Worm (Caenorhabditis elegans) whole organism, young adult: Measurements from ENCODE around the gene C08E8.1.

Source experiments
- B0261.1 ChIP-seq: sonication (generic microtip); optimal IDR thresholded peaks from 2 replicates; lab custom pipeline; 2016; ENCODE audit warnings: mild to moderate bottlenecking, missing genetic modification characterization, moderate library complexity, missing compliant biosample characterization
- F33H1.4 ChIP-seq: fragments of 200-800 bp; sonication (Bioruptor generic); IDR thresholded peaks from 2 replicates; pipeline ENCODE4 v1.3.6; 2022; ENCODE audit warnings: missing genetic modification reagents, missing genetic modification characterization, missing compliant biosample characterization
- K12H6.12 ChIP-seq: fragments of 200-800 bp; sonication (Bioruptor generic); optimal IDR thresholded peaks from 2 replicates; lab custom pipeline; 2018; ENCODE audit warnings: mild to moderate bottlenecking, missing genetic modification characterization, missing compliant biosample characterization
- T07F8.4 ChIP-seq: sonication (generic microtip); optimal IDR thresholded peaks from 2 replicates; lab custom pipeline; 2016; ENCODE audit warnings: mild to moderate bottlenecking, missing genetic modification characterization, moderate library complexity, missing compliant biosample characterization
- Y56A3A.18 ChIP-seq: fragments of 200-800 bp; sonication (Bioruptor generic); IDR thresholded peaks from 2 replicates; pipeline ENCODE4 v1.3.6; 2022; ENCODE audit warnings: missing genetic modification reagents, missing genetic modification characterization, missing compliant biosample characterization
- Y67H2A.10 ChIP-seq: fragments of 200-800 bp; sonication (Bioruptor generic); conservative IDR thresholded peaks from 2 replicates; pipeline ENCODE4 v1.3.6; 2022; ENCODE audit warnings: missing genetic modification reagents, missing genetic modification characterization, missing compliant biosample characterization
- akir-1 ChIP-seq: fragments of 200-800 bp; sonication (Bioruptor generic); optimal IDR thresholded peaks from 2 replicates; lab custom pipeline; 2018; ENCODE audit warnings: mild to moderate bottlenecking, missing genetic modification characterization, moderate library complexity, missing compliant biosample characterization
- aptf-2 ChIP-seq: fragments of 200-800 bp; sonication (Bioruptor generic); conservative IDR thresholded peaks from 2 replicates; pipeline ENCODE4 v1.3.6; 2022; ENCODE audit warnings: missing genetic modification reagents, missing genetic modification characterization, missing compliant biosample characterization
- aptf-3 ChIP-seq: fragments of 200-800 bp; sonication (Bioruptor generic); IDR thresholded peaks from 2 replicates; pipeline ENCODE4 v1.3.6; 2022; ENCODE audit warnings: missing genetic modification characterization, missing compliant biosample characterization
- attf-5 ChIP-seq: fragments of 200-800 bp; sonication (Bioruptor generic); optimal IDR thresholded peaks from 2 replicates; lab custom pipeline; 2018; ENCODE audit warnings: mild to moderate bottlenecking, missing genetic modification characterization, missing compliant biosample characterization
- cebp-1 ChIP-seq, 2 experiments: fragments of 200-800 bp in 1 of 2; sonication (Bioruptor generic) in 1 of 2; sonication (generic microtip) in 1 of 2; IDR thresholded peaks in 1 of 2; optimal IDR thresholded peaks in 1 of 2; 2 replicates each; pipeline versions ENCODE4 v1.3.6 to Lab custom; 2017 to 2022; ENCODE audit warnings: missing compliant biosample characterization in 2 of 2, missing genetic modification characterization in 2 of 2, mild to moderate bottlenecking in 1 of 2, missing genetic modification reagents in 1 of 2, moderate library complexity in 1 of 2
- ceh-27 ChIP-seq: fragments of 200-800 bp; sonication (Bioruptor generic); optimal IDR thresholded peaks from 2 replicates; lab custom pipeline; 2018; ENCODE audit warnings: mild to moderate bottlenecking, missing genetic modification characterization, moderate library complexity, missing compliant biosample characterization
- ceh-91 ChIP-seq: fragments of 200-800 bp; sonication (Bioruptor generic); IDR thresholded peaks from 2 replicates; pipeline ENCODE4 v1.3.6; 2022; ENCODE audit warnings: missing genetic modification reagents, missing genetic modification characterization, missing compliant biosample characterization
- egrh-3 ChIP-seq: fragments of 200-800 bp; sonication (Bioruptor generic); IDR thresholded peaks from 2 replicates; pipeline ENCODE4 v1.3.6; 2022; ENCODE audit warnings: missing genetic modification reagents, missing genetic modification characterization, missing compliant biosample characterization
- fkh-3 ChIP-seq: sonication (generic microtip); optimal IDR thresholded peaks from 2 replicates; lab custom pipeline; 2016; ENCODE audit warnings: mild to moderate bottlenecking, missing genetic modification characterization, missing compliant biosample characterization
- him-1 ChIP-seq: sonication (generic microtip); optimal IDR thresholded peaks from 2 replicates; lab custom pipeline; 2016; ENCODE audit warnings: missing genotype, missing genetic modification reagents, missing genetic modification characterization, missing compliant biosample characterization
- hlh-26 ChIP-seq: fragments of 200-800 bp; sonication (Bioruptor generic); conservative IDR thresholded peaks from 2 replicates; pipeline ENCODE4 v1.3.6; 2022; ENCODE audit warnings: missing genetic modification reagents, missing genetic modification characterization, missing compliant biosample characterization
- lag-1 ChIP-seq: fragments of 200-800 bp; sonication (Bioruptor generic); IDR thresholded peaks from 2 replicates; pipeline ENCODE4 v1.3.6; 2022; ENCODE audit warnings: missing genetic modification reagents, missing genetic modification characterization, missing compliant biosample characterization
- lin-40 ChIP-seq: sonication (generic microtip); optimal IDR thresholded peaks from 2 replicates; lab custom pipeline; 2016; ENCODE audit warnings: missing genetic modification characterization, mild to moderate bottlenecking, missing compliant biosample characterization, missing genotype, missing genetic modification reagents
- lsl-1 ChIP-seq: fragments of 200-800 bp; sonication (Bioruptor generic); optimal IDR thresholded peaks from 2 replicates; lab custom pipeline; 2018; ENCODE audit warnings: mild to moderate bottlenecking, missing genetic modification characterization, moderate library complexity, missing compliant biosample characterization
- madf-10 ChIP-seq: sonication (generic microtip); optimal IDR thresholded peaks from 2 replicates; lab custom pipeline; 2016; ENCODE audit warnings: mild to moderate bottlenecking, missing genetic modification characterization, missing compliant biosample characterization
- mcd-1 ChIP-seq: fragments of 200-800 bp; sonication (Bioruptor generic); IDR thresholded peaks from 2 replicates; pipeline ENCODE4 v1.3.6; 2022; ENCODE audit warnings: missing genetic modification reagents, missing genetic modification characterization, missing compliant biosample characterization
- mel-28 ChIP-seq: sonication (generic microtip); optimal IDR thresholded peaks from 2 replicates; lab custom pipeline; 2016; ENCODE audit warnings: borderline replicate concordance, mild to moderate bottlenecking, missing genetic modification characterization, missing compliant biosample characterization
- nfya-1 ChIP-seq: sonication (generic microtip); optimal IDR thresholded peaks from 2 replicates; lab custom pipeline; 2017; ENCODE audit warnings: antibody characterized with exemption, missing compliant biosample characterization, missing genetic modification characterization, borderline replicate concordance; ENCODE audit not compliant: insufficient read depth
- nhr-120 ChIP-seq: fragments of 200-800 bp; sonication (Bioruptor generic); IDR thresholded peaks from 2 replicates; pipeline ENCODE4 v1.3.6; 2022; ENCODE audit warnings: missing genetic modification characterization, missing compliant biosample characterization
- nhr-90 ChIP-seq: sonication (generic microtip); optimal IDR thresholded peaks from 2 replicates; lab custom pipeline; 2016; ENCODE audit warnings: missing genotype, mild to moderate bottlenecking, missing genetic modification characterization, missing compliant biosample characterization
- rpc-1 ChIP-seq, 2 experiments: fragments of 150-350 bp in 1 of 2; sonication (generic microtip) in 1 of 2; optimal IDR thresholded peaks; 2 replicates each; lab custom pipeline; 2014 to 2018; ENCODE audit warnings: missing biosample characterization in 1 of 2, missing genetic modification characterization in 1 of 2, missing genetic modification reagents in 1 of 2, missing genotype in 1 of 2
- sdz-38 ChIP-seq: sonication (generic microtip); optimal IDR thresholded peaks from 2 replicates; lab custom pipeline; 2016; ENCODE audit warnings: missing genotype, missing genetic modification characterization, missing compliant biosample characterization
- snpc-3.4 ChIP-seq: sonication (generic microtip); optimal IDR thresholded peaks from 2 replicates; lab custom pipeline; 2017; ENCODE audit warnings: missing genetic modification characterization, mild to moderate bottlenecking, missing compliant biosample characterization, antibody characterized with exemption, moderate library complexity, missing genotype, missing genetic modification reagents
- tbp1 ChIP-seq: fragments of 200-800 bp; sonication (Bioruptor generic); optimal IDR thresholded peaks from 2 replicates; lab custom pipeline; 2018; ENCODE audit warnings: mild to moderate bottlenecking, missing genetic modification characterization, missing compliant biosample characterization
- tlf-1 ChIP-seq: fragments of 200-800 bp; sonication (Bioruptor generic); optimal IDR thresholded peaks from 2 replicates; lab custom pipeline; 2018; ENCODE audit warnings: mild to moderate bottlenecking, missing genetic modification characterization, missing compliant biosample characterization
- ztf-26 ChIP-seq: sonication (generic microtip); optimal IDR thresholded peaks from 2 replicates; lab custom pipeline; 2017; ENCODE audit warnings: missing genetic modification characterization, missing compliant biosample characterization
- ztf-3 ChIP-seq: fragments of 200-800 bp; sonication (Bioruptor generic); optimal IDR thresholded peaks from 2 replicates; lab custom pipeline; 2018; ENCODE audit warnings: mild to moderate bottlenecking, missing genetic modification characterization, missing compliant biosample characterization

C08E8.1 gene

ce11 chrV:18371579-18371978, 9.3 kb upstream of the C08E8.1 start, which contains the start of gene C08E8.4:
TSS of gene C08E8.4 (plus strand) at chrV:18371846.
- TF ChIP-seq cebp-1 (GFP tag; IDR thresholded peaks at IDR 0.05; lab: Robert Waterston, UW) (peak; percentile 89), cebp-1 (tag; optimal IDR thresholded peaks at IDR 0.05; lab: Kevin White, UChicago) (peak; percentile 97), nfya-1 (tag; lab: Kevin White, UChicago) (no peak), tlf-1 (GFP tag; lab: Kevin White, UChicago) (no peak)

- TF ChIP-seq ztf-26 (tag; lab: Kevin White, UChicago) (no peak), tbp1 (GFP tag; lab: Kevin White, UChicago) (peak; percentile 75), ztf-3 (GFP tag; lab: Kevin White, UChicago) (no peak), rpc-1 (optimal IDR thresholded peaks at IDR 0.05; lab: Kevin White, UChicago) (peak; percentile 43), rpc-1 (tag; optimal IDR thresholded peaks at IDR 0.05; lab: Kevin White, UChicago) (peak; percentile 57), fkh-3 (tag; lab: Kevin White, UChicago) (no peak), K12H6.12 (tag; lab: Kevin White, UChicago) (no peak), B0261.1 (tag; lab: Kevin White, UChicago) (peak; percentile 30)
Observed at ce11 chrV:18371028-18371427, 8.7 kb upstream of the C08E8.1 start.

ce11 chrV:18368322-18368721, 6.0 kb upstream of the C08E8.1 start, which contains the start of gene C08E8.6:
TSS of gene C08E8.6 (minus strand) at chrV:18368422.
- no peak for TF ChIP-seq lin-40 (tag; lab: Kevin White, UChicago)
- no peak for TF ChIP-seq Y67H2A.10
- no peak for TF ChIP-seq mel-28 (tag; lab: Kevin White, UChicago)
- TF ChIP-seq mcd-1 (GFP tag; lab: Robert Waterston, UW) = no peak
- TF ChIP-seq sdz-38 (tag; lab: Kevin White, UChicago) = no peak
- TF ChIP-seq hlh-26 (GFP tag; lab: Robert Waterston, UW) = no peak
- TF ChIP-seq akir-1 = no peak
- TF ChIP-seq nhr-90 (tag; lab: Kevin White, UChicago) = no peak
- TF ChIP-seq him-1 (tag; lab: Kevin White, UChicago) = no peak
- TF ChIP-seq aptf-3 (GFP tag; lab: Robert Waterston, UW) = no peak

- TF ChIP-seq mcd-1 (GFP tag; lab: Robert Waterston, UW) = no peak
- TF ChIP-seq egrh-3 (GFP tag; lab: Robert Waterston, UW) = no peak
- TF ChIP-seq lag-1 (GFP tag; lab: Robert Waterston, UW) = no peak
- TF ChIP-seq him-1 (tag; lab: Kevin White, UChicago) = no peak
- TF ChIP-seq snpc-3.4 (tag; lab: Kevin White, UChicago) = no peak
- TF ChIP-seq attf-5 (GFP tag; lab: Kevin White, UChicago) = no peak
- TF ChIP-seq lsl-1 = no peak
- no peak for TF ChIP-seq nhr-120 (GFP tag; lab: Robert Waterston, UW)
- no peak for TF ChIP-seq aptf-3 (GFP tag; lab: Robert Waterston, UW)
- TF ChIP-seq aptf-2 = no peak
- TF ChIP-seq madf-10 (tag; lab: Kevin White, UChicago) = no peak
- no peak for TF ChIP-seq sdz-38 (tag; lab: Kevin White, UChicago)
- no peak for TF ChIP-seq ceh-91 (GFP tag; lab: Robert Waterston, UW)
- no peak for TF ChIP-seq K12H6.12 (tag; lab: Kevin White, UChicago)
- TF ChIP-seq F33H1.4 (GFP tag; lab: Robert Waterston, UW) = no peak
- no peak for TF ChIP-seq T07F8.4 (tag; lab: Kevin White, UChicago)
- TF ChIP-seq Y56A3A.18 = no peak
- no peak for TF ChIP-seq ceh-27 (GFP tag; lab: Kevin White, UChicago)
Observed at ce11 chrV:18364558-18364957, 2.3 kb upstream of the C08E8.1 start, which contains the start of gene C08E8.9. TSS of gene C08E8.9 (plus strand) at chrV:18364858.
